Fruit fly (Drosophila melanogaster) whole organism, wandering third instar larva: ENCODE measurements around the gene CG45101.

ENCODE experiments used
- Abd-B ChIP-seq: fragments of >200 bp; optimal IDR thresholded peaks from 2 replicates; lab custom pipeline; 2017; ENCODE audit warnings: missing biosample characterization, missing genetic modification characterization
- CG32264 ChIP-seq: fragments of 200-800 bp; sonication (Bioruptor generic); optimal IDR thresholded peaks from 2 replicates; lab custom pipeline; 2016; ENCODE audit warnings: missing biosample characterization, missing genetic modification characterization
- CG9705 ChIP-seq: fragments of 200-800 bp; sonication (Bioruptor generic); optimal IDR thresholded peaks from 2 replicates; lab custom pipeline; 2018; ENCODE audit warnings: missing biosample characterization, mild to moderate bottlenecking, missing genetic modification characterization
- CrebA ChIP-seq: fragments of 200-800 bp; sonication (Bioruptor generic); optimal IDR thresholded peaks from 2 replicates; lab custom pipeline; 2016; ENCODE audit warnings: missing biosample characterization, mild to moderate bottlenecking, missing genetic modification characterization, borderline replicate concordance
- Dfd ChIP-seq: fragments of >200 bp; optimal IDR thresholded peaks from 2 replicates; lab custom pipeline; 2017; ENCODE audit warnings: missing biosample characterization, missing genetic modification characterization
- Dif ChIP-seq: fragments of 200-275, 200-300 bp; sonication (Bioruptor generic); optimal IDR thresholded peaks from 2 replicates; lab custom pipeline; 2018; ENCODE audit warnings: missing biosample characterization, missing genetic modification characterization; ENCODE audit not compliant: partially characterized antibody
- GATAd ChIP-seq: sonication (Bioruptor generic); optimal IDR thresholded peaks from 2 replicates; lab custom pipeline; 2016; ENCODE audit warnings: missing biosample characterization, missing genetic modification characterization
- HLH106 ChIP-seq: fragments of 200-800 bp; optimal IDR thresholded peaks from 3 replicates; lab custom pipeline; 2019; ENCODE audit warnings: missing biosample characterization, mild to moderate bottlenecking, missing genetic modification characterization, moderate library complexity
- Hnf4 ChIP-seq: fragments of 200-800 bp; sonication (Bioruptor generic); optimal IDR thresholded peaks from 2 replicates; lab custom pipeline; 2016; ENCODE audit warnings: missing biosample characterization, mild to moderate bottlenecking, missing genetic modification characterization
- Hr78 ChIP-seq: fragments of >200 bp; optimal IDR thresholded peaks from 2 replicates; lab custom pipeline; 2017; ENCODE audit warnings: missing biosample characterization, missing genetic modification characterization
- Hr83 ChIP-seq: fragments of 200-300 bp; sonication (Bioruptor generic); optimal IDR thresholded peaks from 2 replicates; lab custom pipeline; 2016; ENCODE audit warnings: missing biosample characterization, mild to moderate bottlenecking, missing genetic modification characterization, moderate library complexity; ENCODE audit not compliant: poor library complexity, severe bottlenecking
- Jra ChIP-seq: sonication (Bioruptor generic); optimal IDR thresholded peaks from 2 replicates; lab custom pipeline; 2016; ENCODE audit warnings: missing biosample characterization, missing genetic modification characterization
- Mio ChIP-seq: sonication (Bioruptor generic); optimal IDR thresholded peaks from 2 replicates; lab custom pipeline; 2016; ENCODE audit warnings: missing biosample characterization, missing genetic modification characterization
- Myc ChIP-seq: fragments of >200 bp; optimal IDR thresholded peaks from 2 replicates; lab custom pipeline; 2017
- OdsH ChIP-seq: fragments of 200-800 bp; sonication (Bioruptor generic); optimal IDR thresholded peaks from 2 replicates; lab custom pipeline; 2016; ENCODE audit warnings: missing biosample characterization, mild to moderate bottlenecking, missing genetic modification characterization
- Sp1 ChIP-seq: fragments of 200-800 bp; sonication (Bioruptor generic); optimal IDR thresholded peaks from 3 replicates; lab custom pipeline; 2019; ENCODE audit warnings: missing biosample characterization, mild to moderate bottlenecking, missing genetic modification characterization, moderate library complexity
- Vsx2 ChIP-seq: fragments of 200-300, 225-300 bp; sonication (Bioruptor generic); optimal IDR thresholded peaks from 2 replicates; lab custom pipeline; 2018; ENCODE audit warnings: missing biosample characterization, missing genetic modification characterization; ENCODE audit not compliant: partially characterized antibody
- br ChIP-seq: fragments of 200-800 bp; sonication (Bioruptor generic); optimal IDR thresholded peaks from 2 replicates; lab custom pipeline; 2016; ENCODE audit warnings: missing biosample characterization, missing genetic modification characterization
- brk ChIP-seq: fragments of 200-800 bp; sonication (Bioruptor generic); optimal IDR thresholded peaks from 2 replicates; lab custom pipeline; 2016; ENCODE audit warnings: missing biosample characterization, mild to moderate bottlenecking, missing genetic modification characterization
- dl ChIP-seq, 2 experiments: fragments of 175-275, 200-275 bp in 1 of 2; fragments of 200-275 bp in 1 of 2; sonication (Bioruptor generic); optimal IDR thresholded peaks; lab custom pipeline; 2018; ENCODE audit warnings: mild to moderate bottlenecking in 2 of 2, missing biosample characterization in 2 of 2, missing genetic modification characterization in 2 of 2, moderate library complexity in 2 of 2; ENCODE audit not compliant: partially characterized antibody in 2 of 2, insufficient read depth in 1 of 2
- dmrt93B ChIP-seq: fragments of 200-800 bp; sonication (Bioruptor generic); optimal IDR thresholded peaks from 2 replicates; lab custom pipeline; 2018; ENCODE audit warnings: missing biosample characterization, mild to moderate bottlenecking, missing genetic modification characterization
- dsf ChIP-seq: sonication (Bioruptor generic); optimal IDR thresholded peaks from 2 replicates; lab custom pipeline; 2016; ENCODE audit warnings: missing biosample characterization, missing genetic modification characterization, borderline replicate concordance
- ey ChIP-seq: fragments of 200-800 bp; sonication (Bioruptor generic); optimal IDR thresholded peaks from 2 replicates; lab custom pipeline; 2016; ENCODE audit warnings: missing biosample characterization, missing genetic modification characterization
- foxo ChIP-seq, 2 experiments: fragments of 200-800 bp; sonication (Bioruptor generic); optimal IDR thresholded peaks; 2 replicates in 1 of 2; 3 replicates in 1 of 2; lab custom pipeline; 2016 to 2017; ENCODE audit warnings: missing biosample characterization in 2 of 2, missing genetic modification characterization in 2 of 2
- h ChIP-seq: fragments of 200-800 bp; sonication (Bioruptor generic); optimal IDR thresholded peaks from 3 replicates; lab custom pipeline; 2016; ENCODE audit warnings: missing biosample characterization, mild to moderate bottlenecking, missing genetic modification characterization
- lola ChIP-seq: fragments of >200 bp; optimal IDR thresholded peaks from 2 replicates; lab custom pipeline; 2017; ENCODE audit warnings: missing biosample characterization, missing genetic modification characterization
- pan ChIP-seq: fragments of >200 bp; optimal IDR thresholded peaks from 2 replicates; lab custom pipeline; 2017
- psq ChIP-seq: fragments of 200-800 bp; sonication (Bioruptor generic); optimal IDR thresholded peaks from 3 replicates; lab custom pipeline; 2017; ENCODE audit warnings: missing biosample characterization, mild to moderate bottlenecking, missing genetic modification characterization, moderate library complexity
- rgr ChIP-seq: fragments of 200-800 bp; sonication (Bioruptor generic); optimal IDR thresholded peaks from 3 replicates; lab custom pipeline; 2016; ENCODE audit warnings: missing biosample characterization, mild to moderate bottlenecking, missing genetic modification characterization
- sage ChIP-seq: fragments of 200-800 bp; sonication (Bioruptor generic); optimal IDR thresholded peaks from 2 replicates; lab custom pipeline; 2016; ENCODE audit warnings: missing biosample characterization, mild to moderate bottlenecking, missing genetic modification characterization
- tai ChIP-seq: sonication (Bioruptor generic); optimal IDR thresholded peaks from 2 replicates; lab custom pipeline; 2016; ENCODE audit warnings: missing biosample characterization, missing genetic modification characterization
- usp ChIP-seq: fragments of >200 bp; optimal IDR thresholded peaks from 2 replicates; lab custom pipeline; 2017; ENCODE audit warnings: missing biosample characterization, missing genetic modification characterization

The CG45101 gene

DNA sequence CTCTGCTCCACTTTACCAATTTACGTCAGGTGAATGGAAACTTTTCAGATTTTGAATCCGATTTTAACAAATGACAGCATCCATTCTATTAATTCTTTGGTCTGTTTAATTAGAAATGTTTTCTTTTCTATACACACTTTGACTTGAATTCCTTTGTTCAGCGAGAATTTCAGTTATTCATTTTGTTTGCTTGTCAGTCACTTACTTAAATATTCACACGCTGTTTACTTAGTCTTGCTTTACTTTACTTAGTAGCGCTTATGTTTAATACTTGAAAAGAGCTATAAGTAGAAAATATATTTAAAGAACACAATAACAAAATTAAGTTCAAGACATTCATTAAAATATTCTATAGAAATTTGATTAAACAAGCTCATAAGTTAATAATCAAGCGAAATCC lies 42.6 kb downstream of the CG45101 start, which contains the start of gene CG32073:
Gene CG32073, minus strand, starts transcription at position 151 of the 400 bp plus-strand sequence.
- no peak for TF ChIP-seq ey
- TF ChIP-seq Hnf4 (GFP tag; lab: Kevin White, UChicago) = no peak
- no peak for TF ChIP-seq dsf (GFP tag; lab: Kevin White, UChicago)
- no peak for TF ChIP-seq CrebA
- TF ChIP-seq Abd-B (GFP tag; lab: Kevin White, UChicago) = no peak
- TF ChIP-seq Hr83 (GFP tag; lab: Kevin White, UChicago) = no peak
- TF ChIP-seq Dfd (GFP tag; lab: Kevin White, UChicago) = no peak
- no peak for TF ChIP-seq GATAd (GFP tag; lab: Kevin White, UChicago)
- TF ChIP-seq Vsx2 (GFP tag; lab: Kevin White, UChicago) = no peak
- TF ChIP-seq Dif (GFP tag; lab: Kevin White, UChicago) = no peak
- no peak for TF ChIP-seq lola
- no peak for TF ChIP-seq dmrt93B (GFP tag; lab: Kevin White, UChicago)
- no peak for TF ChIP-seq Hr78 (GFP tag; lab: Kevin White, UChicago)
- TF ChIP-seq Myc (lab: Kevin White, UChicago) = no peak
- TF ChIP-seq tai = no peak
- TF ChIP-seq foxo (GFP tag; optimal IDR thresholded peaks at IDR 0.05; lab: Kevin White, UChicago) = no peak
- TF ChIP-seq CG9705 (GFP tag; lab: Kevin White, UChicago) = no peak
- no peak for TF ChIP-seq Mio (GFP tag; lab: Kevin White, UChicago)

DNA sequence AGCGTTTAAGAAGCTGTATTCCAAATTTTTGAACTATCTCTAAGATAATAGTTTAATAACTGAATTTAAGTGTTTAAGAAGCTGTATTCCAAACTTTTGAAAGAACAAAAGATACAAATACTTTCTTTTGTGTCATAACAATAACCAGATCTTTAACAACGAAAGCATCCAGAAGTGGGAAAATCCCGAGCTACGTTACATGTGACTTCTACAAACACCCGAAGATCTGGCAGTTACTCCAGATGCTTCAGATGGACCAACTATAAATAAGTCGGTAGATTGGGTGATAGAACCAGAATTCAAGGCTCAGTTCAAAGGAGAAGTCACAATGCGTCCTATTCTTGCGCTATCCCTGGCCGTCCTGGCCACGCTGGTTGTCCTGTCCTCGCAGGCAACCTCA lies 43.1 kb downstream of the CG45101 start, which contains the start of gene CG12522:
Gene CG12522, plus strand, starts transcription at position 301 of the 400 bp plus-strand sequence.
- TF ChIP-seq rgr (GFP tag; lab: Kevin White, UChicago) (no peak), tai (no peak), Vsx2 (GFP tag; lab: Kevin White, UChicago) (no peak), Abd-B (GFP tag; lab: Kevin White, UChicago) (no peak), psq (GFP tag; lab: Kevin White, UChicago) (no peak), Myc (lab: Kevin White, UChicago) (no peak), sage (GFP tag; lab: Kevin White, UChicago) (no peak), Hr83 (GFP tag; lab: Kevin White, UChicago) (no peak)

- TF ChIP-seq brk (GFP tag; lab: Kevin White, UChicago) = no peak
- TF ChIP-seq h = no peak
- no peak for TF ChIP-seq Sp1 (GFP tag; lab: Kevin White, UChicago)
- TF ChIP-seq lola = no peak
- TF ChIP-seq br (GFP tag; lab: Kevin White, UChicago) = no peak
- TF ChIP-seq usp (GFP tag; lab: Kevin White, UChicago) = no peak
- no peak for TF ChIP-seq ey
- TF ChIP-seq Hnf4 (GFP tag; lab: Kevin White, UChicago) = no peak
- TF ChIP-seq Hr83 (GFP tag; lab: Kevin White, UChicago) = no peak
- no peak for TF ChIP-seq Myc (lab: Kevin White, UChicago)
- TF ChIP-seq HLH106 (tag; lab: Kevin White, UChicago) = no peak
- TF ChIP-seq Dif (GFP tag; lab: Kevin White, UChicago) = no peak
- no peak for TF ChIP-seq CG32264 (GFP tag; lab: Kevin White, UChicago)
- TF ChIP-seq rgr (GFP tag; lab: Kevin White, UChicago) = no peak
- TF ChIP-seq sage (GFP tag; lab: Kevin White, UChicago) = no peak
- no peak for TF ChIP-seq pan
- no peak for TF ChIP-seq dl (GFP tag; optimal IDR thresholded peaks at IDR 0.05; lab: Kevin White, UChicago; ENCODE audit: insufficient read depth in 1 of 2, partially characterized antibody in 2 of 2)
- TF ChIP-seq Jra (GFP tag; lab: Kevin White, UChicago) = no peak
- no peak for TF ChIP-seq CrebA
- TF ChIP-seq, all 38 proteins: peak for 0
Measured at dm6 chr3L:11109454-11109853, 44.7 kb downstream of the CG45101 start, which contains the start of the genes CG34012 and emei. Gene CG34012, minus strand, starts transcription at chr3L:11109505. Gene emei, plus strand, starts transcription at chr3L:11109690.

dm6 chr3L:11112427-11112826 lies 47.6 kb downstream of the CG45101 start:
- TF ChIP-seq OdsH (GFP tag; lab: Kevin White, UChicago) = no peak
